Fruit fly (Drosophila melanogaster): ENCODE data around the gene ND-B14.5A.
A peak's percentile ranks its signal among the peaks of the same experiment; 100 is the strongest.

The ND-B14.5A gene

dm6 chrX:2158668-2159163 lies 13.6 kb upstream of the ND-B14.5A start, which contains the start of gene wapl (continued):
- TF ChIP-seq Asciz (GFP tag; optimal IDR thresholded peaks at IDR 0.05) (no peak), p53 (GFP tag; optimal IDR thresholded peaks at IDR 0.05) (no peak), cg (GFP tag; optimal IDR thresholded peaks at IDR 0.05) (peak; percentile 61), Lpt (GFP tag; optimal IDR thresholded peaks at IDR 0.05) (no peak), Ets65A (GFP tag) (peak; percentile 75), ewg (GFP tag; optimal IDR thresholded peaks at IDR 0.05) (no peak), dmrt99B (tag; optimal IDR thresholded peaks at IDR 0.05) (no peak), Aef1 (GFP tag; IDR thresholded peaks at IDR 0.05) (no peak), ro (GFP tag; IDR thresholded peaks at IDR 0.05) (no peak), ato (GFP tag; IDR thresholded peaks at IDR 0.05; ENCODE audit: partially characterized antibody) (peak; percentile 93), CG32767 (GFP tag; IDR thresholded peaks at IDR 0.05) (no peak), CG1024 (GFP tag; IDR thresholded peaks at IDR 0.05) (no peak), CG43689 (GFP tag; IDR thresholded peaks at IDR 0.05) (no peak), Abd-B (GFP tag; optimal IDR thresholded peaks at IDR 0.05) (no peak), hb (GFP tag; IDR thresholded peaks at IDR 0.05; ENCODE audit: partially characterized antibody) (peak; percentile 93), HLHmδ (GFP tag; optimal IDR thresholded peaks at IDR 0.05) (no peak), phol (tag; optimal IDR thresholded peaks at IDR 0.05) (peak; percentile 18), tx (GFP tag; optimal IDR thresholded peaks at IDR 0.05) (no peak), bab2 (GFP tag; optimal IDR thresholded peaks at IDR 0.05) (no peak), CG1792 (GFP tag; optimal IDR thresholded peaks at IDR 0.05) (peak; percentile 8), CG14050 (GFP tag; IDR thresholded peaks at IDR 0.05) (no peak), tup (GFP tag; optimal IDR thresholded peaks at IDR 0.05) (no peak), CG31365 (tag; optimal IDR thresholded peaks at IDR 0.05) (no peak), CG11560 (tag; IDR thresholded peaks at IDR 0.05) (no peak), CG14710 (tag; optimal IDR thresholded peaks at IDR 0.05) (peak; percentile 69), odd (GFP tag; optimal IDR thresholded peaks at IDR 0.05) (no peak), CG7745 (tag; optimal IDR thresholded peaks at IDR 0.05) (no peak), lola (GFP tag; optimal IDR thresholded peaks at IDR 0.05) (no peak), HmgZ (tag; optimal IDR thresholded peaks at IDR 0.05) (peak; percentile 57), B-H1 (GFP tag; IDR thresholded peaks at IDR 0.05) (no peak), CG12219 (GFP tag; optimal IDR thresholded peaks at IDR 0.05) (no peak), CHES-1-like (GFP tag; optimal IDR thresholded peaks at IDR 0.05) (peak; percentile 37), D19A (tag; optimal IDR thresholded peaks at IDR 0.05) (no peak), CrebB (tag; optimal IDR thresholded peaks at IDR 0.05) (no peak), dm (GFP tag; optimal IDR thresholded peaks at IDR 0.05) (no peak), CG10274 (GFP tag; optimal IDR thresholded peaks at IDR 0.05) (no peak), tgo (GFP tag; IDR thresholded peaks at IDR 0.05) (no peak), CG10654 (GFP tag; optimal IDR thresholded peaks at IDR 0.05) (no peak), Gug (GFP tag; IDR thresholded peaks at IDR 0.05) (peak; percentile 51; the same call in 1 of the 4 replicates), CG3065 (GFP tag; optimal IDR thresholded peaks at IDR 0.05) (no peak), CG11093 (GFP tag; IDR thresholded peaks at IDR 0.05) (no peak), lmd (GFP tag; IDR thresholded peaks at IDR 0.05) (no peak; the same call in 1 of the 2 replicates), CG7928 (GFP tag; optimal IDR thresholded peaks at IDR 0.05) (no peak), CG6175 (GFP tag; IDR thresholded peaks at IDR 0.05) (no peak), nerfin-2 (GFP tag; IDR thresholded peaks at IDR 0.05; ENCODE audit: partially characterized antibody) (peak; percentile 87), CG2712 (tag; optimal IDR thresholded peaks at IDR 0.05) (peak; percentile 54), CG13624 (GFP tag; optimal IDR thresholded peaks at IDR 0.05) (peak; percentile 35), salm (tag; optimal IDR thresholded peaks at IDR 0.05) (no peak), jigr1 (GFP tag; IDR thresholded peaks at IDR 0.05) (no peak), Fer3 (tag; optimal IDR thresholded peaks at IDR 0.05) (no peak), Ets97D (GFP tag; optimal IDR thresholded peaks at IDR 0.05) (peak; percentile 63)
